Worm (Caenorhabditis elegans): ENCODE data around the gene daf-41.

Gene daf-41

ce11 chrIII:5268486-5268885 lies 6.1 kb downstream of the daf-41 start:
- TF ChIP-seq elt-2 (tag; optimal IDR thresholded peaks at IDR 0.05) (peak; percentile 6), hlh-4 (tag; optimal IDR thresholded peaks at IDR 0.05) (no peak), efl-1 (optimal IDR thresholded peaks at IDR 0.05) (no peak), efl-1 (GFP tag; optimal IDR thresholded peaks at IDR 0.05 in 1 of 2) (peak in 1 of 2 experiments; percentile 69), nhr-28 (tag; optimal IDR thresholded peaks at IDR 0.05) (no peak), lin-35 (GFP tag; optimal IDR thresholded peaks at IDR 0.05) (peak in 1 of 2 experiments; percentile 47), lsy-2 (tag; optimal IDR thresholded peaks at IDR 0.05) (peak; percentile 8)

- no peak for TF ChIP-seq lin-14 (GFP tag; optimal IDR thresholded peaks at IDR 0.05)
- peak; percentile 28 for TF ChIP-seq nhr-20 (tag; optimal IDR thresholded peaks at IDR 0.05)
- TF ChIP-seq lin-35 (GFP tag; optimal IDR thresholded peaks at IDR 0.05) = peak in 1 of 2 experiments; percentile 34
- TF ChIP-seq lsy-2 (tag; optimal IDR thresholded peaks at IDR 0.05) = peak in 1 of 2 experiments; percentile 24
- no peak for TF ChIP-seq efl-1 (optimal IDR thresholded peaks at IDR 0.05)
- peak in 1 of 2 experiments; percentile 52 for TF ChIP-seq efl-1 (GFP tag; optimal IDR thresholded peaks at IDR 0.05 in 1 of 2)
- peak; percentile 69 for TF ChIP-seq elt-2 (tag; optimal IDR thresholded peaks at IDR 0.05)
- TF ChIP-seq unc-30 (tag; optimal IDR thresholded peaks at IDR 0.05) = no peak
- peak; percentile 8 for TF ChIP-seq snu-23 (GFP tag; optimal IDR thresholded peaks at IDR 0.05)
- no peak for TF ChIP-seq nhr-19 (GFP tag; conservative IDR thresholded peaks at IDR 0.05)
- peak; percentile 16 for TF ChIP-seq blmp-1 (tag; optimal IDR thresholded peaks at IDR 0.05)
- peak; percentile 14 for TF ChIP-seq nhr-90 (tag; optimal IDR thresholded peaks at IDR 0.05; ENCODE audit: poor library complexity)
These were observed 7.2 kb downstream of the daf-41 start, which contains the start of gene ZC395.5 for ce11 chrIII:5267217-5267906. Gene ZC395.5, plus strand, starts transcription at chrIII:5267848.

- TF ChIP-seq ets-5 (GFP tag; IDR thresholded peaks at IDR 0.05) = no peak
These were observed 9.8 kb downstream of the daf-41 start, which contains the start of gene gro-1 for ce11 chrIII:5264813-5265212. Gene gro-1, plus strand, starts transcription at chrIII:5265113.

ce11 chrIII:5263299-5263993 lies 11.1 kb downstream of the daf-41 start, which contains the start of the genes C34E10.9 and hap-1:
Gene C34E10.9, minus strand, starts transcription at chrIII:5263399.
Gene hap-1, plus strand, starts transcription at chrIII:5263943.
- TF ChIP-seq unc-130 (tag; optimal IDR thresholded peaks at IDR 0.05) = no peak
- TF ChIP-seq ztf-11 (tag; optimal IDR thresholded peaks at IDR 0.05) = no peak
- no peak for TF ChIP-seq efl-1 (optimal IDR thresholded peaks at IDR 0.05)
- TF ChIP-seq efl-1 (GFP tag; optimal IDR thresholded peaks at IDR 0.05 in 1 of 2) = peak in 1 of 2 experiments; percentile 18
- TF ChIP-seq zag-1 (tag; optimal IDR thresholded peaks at IDR 0.05) = no peak
- no peak for TF ChIP-seq isw-1 (GFP tag; IDR thresholded peaks at IDR 0.05)
- no peak for TF ChIP-seq hlh-17 (GFP tag; optimal IDR thresholded peaks at IDR 0.05; ENCODE audit: borderline replicate concordance)

- TF ChIP-seq aha-1 (tag; optimal IDR thresholded peaks at IDR 0.05) (no peak), hpl-2 (GFP tag; optimal IDR thresholded peaks at IDR 0.05) (no peak), hlh-17 (GFP tag; optimal IDR thresholded peaks at IDR 0.05; ENCODE audit: borderline replicate concordance) (no peak), unc-98 (GFP tag; IDR thresholded peaks at IDR 0.05) (no peak), ceh-88 (GFP tag; IDR thresholded peaks at IDR 0.05) (no peak), tbx-2 (tag; optimal IDR thresholded peaks at IDR 0.05) (no peak)
These were observed 14.2 kb downstream of the daf-41 start, which contains the start of gene gop-3 for ce11 chrIII:5260394-5260793. Gene gop-3, plus strand, starts transcription at chrIII:5260694.

ce11 chrIII:5258918-5259317 lies 15.6 kb downstream of the daf-41 start, which contains the start of gene gop-2:
Gene gop-2, plus strand, starts transcription at chrIII:5259023.
- TF ChIP-seq nhr-76 (tag; optimal IDR thresholded peaks at IDR 0.05) (no peak), mdl-1 (tag; optimal IDR thresholded peaks at IDR 0.05) (no peak)
